Fruit fly (Drosophila melanogaster): ENCODE measurements around the gene CG8745.

The CG8745 gene

DNA sequence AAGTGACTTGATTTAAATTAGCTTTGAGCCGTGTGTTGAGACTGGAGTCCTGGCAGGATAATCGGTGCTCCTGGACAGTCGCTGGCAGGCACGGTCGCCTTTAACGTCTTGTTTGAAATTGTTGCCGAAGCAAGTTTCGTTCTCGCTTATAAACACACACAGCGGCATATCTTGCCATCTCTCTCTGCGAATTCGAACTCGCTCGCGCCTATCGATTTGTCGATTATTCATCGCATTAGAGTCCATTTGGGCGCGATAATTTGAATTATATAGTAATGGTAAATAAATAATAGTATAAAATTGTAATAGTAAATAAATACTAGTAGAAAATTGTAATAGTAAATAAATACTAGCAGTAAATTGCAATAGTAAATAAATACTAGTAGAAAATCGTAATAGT lies at the start of gene CG8745 (continued):
- TF ChIP-seq CoRest (tag; optimal IDR thresholded peaks at IDR 0.05) (no peak), hbn (GFP tag; IDR thresholded peaks at IDR 0.05; ENCODE audit: partially characterized antibody) (no peak; the same call in 1 of the 2 replicates), Pdp1 (GFP tag; optimal IDR thresholded peaks at IDR 0.05) (no peak), CG10959 (GFP tag; IDR thresholded peaks at IDR 0.05) (no peak), CG2202 (tag; optimal IDR thresholded peaks at IDR 0.05) (no peak), ttk (GFP tag; IDR thresholded peaks at IDR 0.05) (no peak), Rx (GFP tag; IDR thresholded peaks at IDR 0.05) (no peak), CG12219 (GFP tag; optimal IDR thresholded peaks at IDR 0.05) (no peak), eve (GFP tag; optimal IDR thresholded peaks at IDR 0.05) (no peak), Dek (tag; optimal IDR thresholded peaks at IDR 0.05) (no peak), CG15514 (GFP tag; optimal IDR thresholded peaks at IDR 0.05) (peak; percentile 31), nau (GFP tag; optimal IDR thresholded peaks at IDR 0.05) (no peak), CG10321 (GFP tag; IDR thresholded peaks at IDR 0.05) (peak; percentile 89), MBD-R2 (GFP tag; IDR thresholded peaks at IDR 0.05) (no peak), fru (optimal IDR thresholded peaks at IDR 0.05) (no peak), NK7.1 (GFP tag; optimal IDR thresholded peaks at IDR 0.05) (no peak), lilli (GFP tag; optimal IDR thresholded peaks at IDR 0.05) (no peak), CG10147 (GFP tag; optimal IDR thresholded peaks at IDR 0.05) (no peak), Med (GFP tag) (no peak), Hand (GFP tag; optimal IDR thresholded peaks at IDR 0.05) (no peak), fd96Cb (tag; optimal IDR thresholded peaks at IDR 0.05) (no peak), Oli (tag; optimal IDR thresholded peaks at IDR 0.05) (no peak), Antp (GFP tag; optimal IDR thresholded peaks at IDR 0.05) (no peak), Ssrp (tag; optimal IDR thresholded peaks at IDR 0.05) (no peak), mirr (GFP tag; optimal IDR thresholded peaks at IDR 0.05) (no peak), CG9609 (GFP tag; optimal IDR thresholded peaks at IDR 0.05) (no peak), vnd (GFP tag; IDR thresholded peaks at IDR 0.05; ENCODE audit: partially characterized antibody) (peak; percentile 59; the same call in 1 of the 3 replicates), ci (GFP tag; IDR thresholded peaks at IDR 0.05) (no peak), CG5953 (GFP tag; IDR thresholded peaks at IDR 0.05) (no peak), ara (GFP tag; IDR thresholded peaks at IDR 0.05) (no peak), nerfin-1 (tag; optimal IDR thresholded peaks at IDR 0.05) (no peak), CG17359 (tag; optimal IDR thresholded peaks at IDR 0.05) (no peak), CG7786 (GFP tag; optimal IDR thresholded peaks at IDR 0.05) (no peak), Sry-β (GFP tag; optimal IDR thresholded peaks at IDR 0.05) (no peak), HmgZ (tag; optimal IDR thresholded peaks at IDR 0.05) (no peak), CG1832 (GFP tag; optimal IDR thresholded peaks at IDR 0.05) (no peak), CG12769 (tag; optimal IDR thresholded peaks at IDR 0.05) (no peak), CG10979 (tag; optimal IDR thresholded peaks at IDR 0.05) (no peak), Opbp (GFP tag; IDR thresholded peaks at IDR 0.05; ENCODE audit: partially characterized antibody) (peak; percentile 77; the same call in 2 of the 3 replicates), CG18619 (GFP tag; optimal IDR thresholded peaks at IDR 0.05) (no peak), onecut (GFP tag; IDR thresholded peaks at IDR 0.05) (no peak), Fer3 (tag; optimal IDR thresholded peaks at IDR 0.05) (no peak), gcm (GFP tag; optimal IDR thresholded peaks at IDR 0.05) (no peak), nmo (GFP tag; optimal IDR thresholded peaks at IDR 0.05) (no peak), odd (GFP tag; optimal IDR thresholded peaks at IDR 0.05) (no peak), mam (GFP tag; optimal IDR thresholded peaks at IDR 0.05) (no peak), so (GFP tag; IDR thresholded peaks at IDR 0.05) (no peak), CG31224 (GFP tag; IDR thresholded peaks at IDR 0.05) (no peak), CG9817 (tag; optimal IDR thresholded peaks at IDR 0.05) (no peak), CG15073 (GFP tag; optimal IDR thresholded peaks at IDR 0.05) (no peak), CG6654 (GFP tag; optimal IDR thresholded peaks at IDR 0.05) (no peak)

All from whole organism, embryonic.